Fruit fly (Drosophila melanogaster) whole organism, pupa: ENCODE data around the gene CG8326.

Experiments used
- CG10348 ChIP-seq: fragments of 200-800 bp; sonication (Bioruptor generic); IDR thresholded peaks from 2 replicates; pipeline ENCODE4 v1.3.6; 2022; ENCODE audit warnings: missing biosample characterization, missing genetic modification characterization
- CG12605 ChIP-seq: fragments of 200-800 bp; sonication (Bioruptor generic); IDR thresholded peaks from 2 replicates; pipeline ENCODE4 v1.3.6; 2022; ENCODE audit warnings: missing biosample characterization, missing genetic modification characterization
- CG13204 ChIP-seq: fragments of 200-800 bp; sonication (Bioruptor generic); optimal IDR thresholded peaks from 2 replicates; lab custom pipeline; 2018; ENCODE audit warnings: missing biosample characterization, mild to moderate bottlenecking, missing genetic modification characterization, moderate library complexity
- CG14655 ChIP-seq: fragments of 200-800 bp; sonication (Bioruptor generic); optimal IDR thresholded peaks from 3 replicates; lab custom pipeline; 2017; ENCODE audit warnings: mild to moderate bottlenecking, missing biosample characterization, missing genetic modification reagents, missing genetic modification characterization
- CG15710 ChIP-seq: fragments of 200-800 bp; sonication (Bioruptor generic); optimal IDR thresholded peaks from 2 replicates; lab custom pipeline; 2018; ENCODE audit warnings: missing biosample characterization, mild to moderate bottlenecking, missing genetic modification characterization, moderate library complexity
- CG17806 ChIP-seq: fragments of 200-800 bp; sonication (Bioruptor generic); optimal IDR thresholded peaks from 2 replicates; lab custom pipeline; 2018; ENCODE audit warnings: missing biosample characterization, mild to moderate bottlenecking, missing genetic modification characterization, moderate library complexity
- CG32121 ChIP-seq: fragments of 200-800 bp; sonication (Bioruptor generic); IDR thresholded peaks from 2 replicates; pipeline ENCODE4 v1.3.6; 2022; ENCODE audit warnings: missing biosample characterization, missing genetic modification characterization
- CG34367 ChIP-seq: fragments of 200-800 bp; sonication (Bioruptor generic); optimal IDR thresholded peaks from 2 replicates; lab custom pipeline; 2018; ENCODE audit warnings: missing biosample characterization, mild to moderate bottlenecking, missing genetic modification characterization
- CG4496 ChIP-seq: fragments of 200-800 bp; sonication (Bioruptor generic); IDR thresholded peaks from 3 replicates; pipeline ENCODE4 v1.3.6; 2022; ENCODE audit warnings: missing biosample characterization, missing genetic modification characterization
- CG8159 ChIP-seq: fragments of 200-800 bp; sonication (Bioruptor generic); optimal IDR thresholded peaks from 3 replicates; lab custom pipeline; 2018; ENCODE audit warnings: missing biosample characterization, mild to moderate bottlenecking, missing genetic modification characterization, moderate library complexity
- CG8301 ChIP-seq: fragments of 200-800 bp; sonication (Bioruptor generic); optimal IDR thresholded peaks from 2 replicates; lab custom pipeline; 2018; ENCODE audit warnings: missing biosample characterization, mild to moderate bottlenecking, missing genetic modification characterization
- CG9948 ChIP-seq: fragments of 200-800 bp; sonication (Bioruptor generic); optimal IDR thresholded peaks from 2 replicates; lab custom pipeline; 2018; ENCODE audit warnings: missing biosample characterization, mild to moderate bottlenecking, missing genetic modification characterization, moderate library complexity
- D1 ChIP-seq: fragments of 200-800 bp; sonication (Bioruptor generic); optimal IDR thresholded peaks from 2 replicates; lab custom pipeline; 2018; ENCODE audit warnings: missing biosample characterization, mild to moderate bottlenecking, missing genetic modification characterization, moderate library complexity
- EcR ChIP-seq: fragments of 200-800 bp; sonication (Bioruptor generic); optimal IDR thresholded peaks from 3 replicates; lab custom pipeline; 2019; ENCODE audit warnings: missing biosample characterization, missing genetic modification characterization, mild to moderate bottlenecking, moderate library complexity, missing genetic modification reagents
- Ets98B ChIP-seq: fragments of 200-800 bp; sonication (Bioruptor generic); IDR thresholded peaks from 2 replicates; pipeline ENCODE4 v1.3.6; 2022; ENCODE audit warnings: missing biosample characterization, missing genetic modification characterization
- Pif1A ChIP-seq: fragments of 200-800 bp; sonication (Bioruptor generic); optimal IDR thresholded peaks from 3 replicates; lab custom pipeline; 2016; ENCODE audit warnings: missing biosample characterization, missing genetic modification characterization
- Pif1B ChIP-seq: fragments of 200-800 bp; sonication (Bioruptor generic); optimal IDR thresholded peaks from 3 replicates; lab custom pipeline; 2016; ENCODE audit warnings: missing biosample characterization, missing genetic modification characterization
- Snoo ChIP-seq: fragments of 200-800 bp; sonication (Bioruptor generic); optimal IDR thresholded peaks from 3 replicates; lab custom pipeline; 2017; ENCODE audit warnings: missing biosample characterization, mild to moderate bottlenecking, missing genetic modification characterization, inconsistent platforms
- fd96Ca ChIP-seq: fragments of 200-800 bp; sonication (Bioruptor generic); IDR thresholded peaks from 3 replicates; pipeline ENCODE4 v1.3.6; 2022; ENCODE audit warnings: missing biosample characterization, missing genetic modification characterization
- gl ChIP-seq: fragments of 200-800 bp; sonication (Bioruptor generic); optimal IDR thresholded peaks from 2 replicates; lab custom pipeline; 2018; ENCODE audit warnings: missing biosample characterization, mild to moderate bottlenecking, missing genetic modification characterization
- rn ChIP-seq: fragments of 200-800 bp; sonication (Bioruptor generic); IDR thresholded peaks from 2 replicates; pipeline ENCODE4 v1.3.6; 2022; ENCODE audit warnings: missing biosample characterization, missing genetic modification characterization

CG8326 gene

dm6 chrX:17631996-17632612 lies 2.8 kb upstream of the CG8326 start, which contains the start of the genes corolla and ND-24:
corolla (minus strand) TSS chrX:17632047.
ND-24 (plus strand) TSS chrX:17632089.
- no peak for TF ChIP-seq EcR
- TF ChIP-seq D1 (tag; lab: Kevin White, UChicago), result no peak
- peak; percentile 51 for TF ChIP-seq CG9948 (tag; lab: Kevin White, UChicago)
- TF ChIP-seq CG34367 (tag; lab: Kevin White, UChicago), result peak; percentile 35
- peak; percentile 77 for TF ChIP-seq Ets98B
- no peak for TF ChIP-seq CG14655 (GFP tag; lab: Kevin White, UChicago)
- no peak for TF ChIP-seq CG13204 (GFP tag; lab: Kevin White, UChicago)
- TF ChIP-seq Snoo, result peak; percentile 38
- no peak for TF ChIP-seq CG10348 (GFP tag; lab: Robert Waterston, UW)
- TF ChIP-seq CG4496 (GFP tag; lab: Robert Waterston, UW), result peak; percentile 88
- no peak; the same call in 2 of the 3 replicates for TF ChIP-seq fd96Ca
- no peak for TF ChIP-seq Pif1B
- peak; percentile 31 for TF ChIP-seq CG8301 (tag; lab: Kevin White, UChicago)
- no peak for TF ChIP-seq Pif1A (GFP tag; lab: Kevin White, UChicago)
- TF ChIP-seq CG17806, result peak; percentile 57
- peak; percentile 61 for TF ChIP-seq CG12605 (GFP tag; lab: Robert Waterston, UW)
- TF ChIP-seq CG8159 (tag; lab: Kevin White, UChicago), result peak; percentile 43
- peak; percentile 74 for TF ChIP-seq CG32121
- TF ChIP-seq gl, result no peak
- peak; percentile 66 for TF ChIP-seq rn (GFP tag; lab: Robert Waterston, UW)
- TF ChIP-seq CG15710 (tag; lab: Kevin White, UChicago), result peak; percentile 60

dm6 chrX:17627090-17627992 lies 2.0 kb downstream of the CG8326 start, which contains the start of gene stas:
stas (minus strand) TSS chrX:17627895.
- peak; percentile 18 for TF ChIP-seq D1 (tag; lab: Kevin White, UChicago)
- peak; percentile 71 for TF ChIP-seq EcR
- TF ChIP-seq Ets98B, result no peak

dm6 chrX:17625833-17626232 lies 3.5 kb downstream of the CG8326 start:
- TF ChIP-seq CG8301 (tag; lab: Kevin White, UChicago) (no peak), Ets98B (no peak), rn (GFP tag; lab: Robert Waterston, UW) (no peak), Pif1B (no peak), CG34367 (tag; lab: Kevin White, UChicago) (no peak), EcR (no peak), CG32121 (no peak), CG10348 (GFP tag; lab: Robert Waterston, UW) (no peak), CG12605 (GFP tag; lab: Robert Waterston, UW) (no peak), CG14655 (GFP tag; lab: Kevin White, UChicago) (no peak), CG9948 (tag; lab: Kevin White, UChicago) (no peak), Snoo (no peak), fd96Ca (no peak), CG13204 (GFP tag; lab: Kevin White, UChicago) (no peak), CG17806 (no peak)

- TF ChIP-seq CG10348 (GFP tag; lab: Robert Waterston, UW) (peak; percentile 51), CG32121 (peak; percentile 91), gl (peak; percentile 50), CG8159 (tag; lab: Kevin White, UChicago) (peak; percentile 98), rn (GFP tag; lab: Robert Waterston, UW) (peak; percentile 52), Ets98B (peak; percentile 88), CG12605 (GFP tag; lab: Robert Waterston, UW) (peak; percentile 77), CG15710 (tag; lab: Kevin White, UChicago) (peak; percentile 83), D1 (tag; lab: Kevin White, UChicago) (peak; percentile 70), CG34367 (tag; lab: Kevin White, UChicago) (peak; percentile 73), CG14655 (GFP tag; lab: Kevin White, UChicago) (peak; percentile 86), CG9948 (tag; lab: Kevin White, UChicago) (peak; percentile 72), CG13204 (GFP tag; lab: Kevin White, UChicago) (no peak), Pif1A (GFP tag; lab: Kevin White, UChicago) (peak; percentile 94), Snoo (peak; percentile 93), fd96Ca (peak; percentile 92), EcR (no peak), CG17806 (peak; percentile 77), CG8301 (tag; lab: Kevin White, UChicago) (peak; percentile 90), Pif1B (peak; percentile 91), CG4496 (GFP tag; lab: Robert Waterston, UW) (peak; percentile 91)
Measured at dm6 chrX:17624983-17625401, 4.3 kb downstream of the CG8326 start.

dm6 chrX:17624223-17624982 lies 4.9 kb downstream of the CG8326 start:
- peak; percentile 34; the same call in 1 of the 3 replicates for TF ChIP-seq fd96Ca
- no peak for TF ChIP-seq gl
- TF ChIP-seq CG15710 (tag; lab: Kevin White, UChicago), result peak; percentile 11
- peak; percentile 49 for TF ChIP-seq EcR
- no peak; the same call in 1 of the 2 replicates for TF ChIP-seq CG32121
- 0 out of 3 replicates have a peak, but pooled peaks have one; percentile 22 for TF ChIP-seq CG4496 (GFP tag; lab: Robert Waterston, UW)
- TF ChIP-seq, all 21 proteins: peak for 4
